Fruit fly (Drosophila melanogaster): Measurements from ENCODE around the gene CG12237.

- no peak for TF ChIP-seq CG34406 (GFP tag; optimal IDR thresholded peaks at IDR 0.05)
- no peak for TF ChIP-seq Blimp-1 (GFP tag; optimal IDR thresholded peaks at IDR 0.05)
- TF ChIP-seq Ets21C (GFP tag; optimal IDR thresholded peaks at IDR 0.05): no peak
- no peak for TF ChIP-seq acj6 (GFP tag; optimal IDR thresholded peaks at IDR 0.05)
- no peak for TF ChIP-seq lz (GFP tag; optimal IDR thresholded peaks at IDR 0.05)
- TF ChIP-seq Smox (GFP tag; optimal IDR thresholded peaks at IDR 0.05): no peak
- TF ChIP-seq Gug (GFP tag; IDR thresholded peaks at IDR 0.05): no peak
- TF ChIP-seq fd85E (GFP tag; optimal IDR thresholded peaks at IDR 0.05): no peak
- no peak for TF ChIP-seq CG8319 (GFP tag; optimal IDR thresholded peaks at IDR 0.05)
- no peak for TF ChIP-seq vri (GFP tag; optimal IDR thresholded peaks at IDR 0.05)
- no peak for TF ChIP-seq CG4318 (GFP tag; optimal IDR thresholded peaks at IDR 0.05)
Measured at dm6 chrX:19606971-19607370, 35.7 kb downstream of the CG12237 start.

All from whole organism, prepupa.